Worm (Caenorhabditis elegans) whole organism, L4 larva: Measurements from ENCODE around the gene C14A4.6.
A peak's percentile ranks its signal among the peaks of the same experiment; 100 is the strongest.

Experiments
- F10B5.3 ChIP-seq: sonication (generic microtip); optimal IDR thresholded peaks from 2 replicates; lab custom pipeline; 2016; ENCODE audit warnings: mild to moderate bottlenecking, missing genetic modification characterization, missing compliant biosample characterization
- F49E8.2 ChIP-seq: sonication (generic microtip); optimal IDR thresholded peaks from 2 replicates; lab custom pipeline; 2016; ENCODE audit warnings: missing compliant biosample characterization, mild to moderate bottlenecking, missing genetic modification characterization, borderline replicate concordance
- R02D3.7 ChIP-seq: fragments of 150-350 bp; sonication (generic microtip); optimal IDR thresholded peaks from 3 replicates; lab custom pipeline; 2014; ENCODE audit warnings: missing biosample characterization, missing genetic modification characterization
- Y105C5A.15 ChIP-seq: fragments of 200-800 bp; sonication (Bioruptor generic); IDR thresholded peaks from 2 replicates; pipeline ENCODE4 v1.3.6; 2022; ENCODE audit warnings: missing genetic modification characterization, missing compliant biosample characterization
- Y48G9A.11 ChIP-seq: fragments of 200-800 bp; sonication (Bioruptor generic); IDR thresholded peaks from 2 replicates; pipeline ENCODE4 v1.3.6; 2022; ENCODE audit warnings: missing genetic modification reagents, missing genetic modification characterization, missing compliant biosample characterization
- Y5F2A.4 ChIP-seq: fragments of 200-800 bp; sonication (Bioruptor generic); optimal IDR thresholded peaks from 2 replicates; lab custom pipeline; 2018; ENCODE audit warnings: mild to moderate bottlenecking, missing genetic modification characterization, missing compliant biosample characterization
- aha-1 ChIP-seq: fragments of 150-350 bp; peaks from one replicate; lab custom pipeline; 2014; ENCODE audit warnings: missing biosample characterization, missing genetic modification characterization
- aly-2 ChIP-seq: sonication (generic microtip); optimal IDR thresholded peaks from 2 replicates; lab custom pipeline; 2018; ENCODE audit warnings: missing biosample characterization, missing genetic modification characterization
- ceh-32 ChIP-seq: sonication (generic microtip); optimal IDR thresholded peaks from 2 replicates; lab custom pipeline; 2016; ENCODE audit warnings: mild to moderate bottlenecking, missing genetic modification characterization, missing compliant biosample characterization; ENCODE audit not compliant: poor library complexity
- ceh-44 ChIP-seq: fragments of 200-800 bp; sonication (Bioruptor generic); IDR thresholded peaks from 2 replicates; pipeline ENCODE4 v1.3.6; 2022; ENCODE audit warnings: missing genetic modification reagents, missing genetic modification characterization, missing compliant biosample characterization
- ceh-82 ChIP-seq: sonication (generic microtip); optimal IDR thresholded peaks from 2 replicates; lab custom pipeline; 2017; ENCODE audit warnings: missing biosample characterization, missing genetic modification characterization
- cey-2 ChIP-seq: sonication (generic microtip); optimal IDR thresholded peaks from 3 replicates; lab custom pipeline; 2017; ENCODE audit warnings: missing genetic modification characterization, mild to moderate bottlenecking, missing compliant biosample characterization, antibody characterized with exemption, borderline replicate concordance; ENCODE audit not compliant: insufficient read depth
- daf-19 ChIP-seq: fragments of 200-800 bp; sonication (Bioruptor generic); conservative IDR thresholded peaks from 2 replicates; pipeline ENCODE4 v1.3.6; 2022; ENCODE audit warnings: missing genetic modification characterization, missing compliant biosample characterization
- dmd-8 ChIP-seq: fragments of 200-800 bp; sonication (Bioruptor generic); IDR thresholded peaks from 2 replicates; pipeline ENCODE4 v1.3.6; 2022; ENCODE audit warnings: missing genetic modification characterization, missing compliant biosample characterization
- dve-1 ChIP-seq: sonication (generic microtip); optimal IDR thresholded peaks from 2 replicates; lab custom pipeline; 2017; ENCODE audit warnings: antibody characterized with exemption, mild to moderate bottlenecking, missing genetic modification characterization, missing compliant biosample characterization; ENCODE audit not compliant: insufficient read depth
- egl-27 ChIP-seq: sonication (generic microtip); optimal IDR thresholded peaks from 3 replicates; lab custom pipeline; 2017; ENCODE audit warnings: missing biosample characterization, missing genetic modification reagents, missing genetic modification characterization
- hlh-30 ChIP-seq: sonication (generic microtip); optimal IDR thresholded peaks from 2 replicates; lab custom pipeline; 2017; ENCODE audit warnings: antibody characterized with exemption, mild to moderate bottlenecking, missing genetic modification characterization, missing compliant biosample characterization; ENCODE audit not compliant: insufficient read depth
- lin-1 ChIP-seq: fragments of 200-800 bp; sonication (Bioruptor generic); IDR thresholded peaks from 2 replicates; pipeline ENCODE4 v1.3.6; 2022; ENCODE audit warnings: missing genetic modification reagents, missing genetic modification characterization, missing compliant biosample characterization
- lin-13 ChIP-seq: fragments of 150-350 bp; optimal IDR thresholded peaks from 2 replicates; lab custom pipeline; 2014; ENCODE audit warnings: missing biosample characterization, missing genetic modification reagents, missing genetic modification characterization
- madf-5 ChIP-seq, 2 experiments: fragments of 200-800 bp; sonication (Bioruptor generic); IDR thresholded peaks; 2 replicates each; pipeline ENCODE4 v1.3.6; 2022; ENCODE audit warnings: missing compliant biosample characterization in 2 of 2, missing genetic modification characterization in 2 of 2
- madf-9 ChIP-seq: fragments of 200-800 bp; sonication (Bioruptor generic); conservative IDR thresholded peaks from 2 replicates; pipeline ENCODE4 v1.3.6; 2022; ENCODE audit warnings: missing genetic modification reagents, missing genetic modification characterization, missing compliant biosample characterization
- mep-1 ChIP-seq: fragments of 150-350 bp; sonication (generic microtip); optimal IDR thresholded peaks from 3 replicates; lab custom pipeline; 2014; ENCODE audit warnings: missing biosample characterization, missing genetic modification characterization
- mxl-2 ChIP-seq: fragments of 200-800 bp; sonication (Bioruptor generic); conservative IDR thresholded peaks from 2 replicates; pipeline ENCODE4 v1.3.6; 2022; ENCODE audit warnings: missing genetic modification reagents, missing genetic modification characterization, missing compliant biosample characterization
- mxl-3 ChIP-seq: fragments of 200-800 bp; sonication (Bioruptor generic); optimal IDR thresholded peaks from 2 replicates; lab custom pipeline; 2018; ENCODE audit warnings: mild to moderate bottlenecking, missing genetic modification characterization, missing compliant biosample characterization
- nhr-102 ChIP-seq: sonication (generic microtip); optimal IDR thresholded peaks from 2 replicates; lab custom pipeline; 2016; ENCODE audit warnings: mild to moderate bottlenecking, missing genetic modification characterization, moderate library complexity, missing compliant biosample characterization
- nhr-111 ChIP-seq: fragments of 200-800 bp; sonication (Bioruptor generic); optimal IDR thresholded peaks from 2 replicates; lab custom pipeline; 2018; ENCODE audit warnings: mild to moderate bottlenecking, missing genetic modification characterization, missing compliant biosample characterization
- nhr-25 ChIP-seq: sonication (generic microtip); optimal IDR thresholded peaks from 2 replicates; lab custom pipeline; 2017; ENCODE audit warnings: missing genetic modification characterization, mild to moderate bottlenecking, missing compliant biosample characterization, antibody characterized with exemption, moderate library complexity, borderline replicate concordance; ENCODE audit not compliant: insufficient read depth
- nhr-42 ChIP-seq: fragments of 200-800 bp; sonication (Bioruptor generic); IDR thresholded peaks from 2 replicates; pipeline ENCODE4 v1.3.6; 2022; ENCODE audit warnings: missing genetic modification characterization, missing compliant biosample characterization
- nhr-6 ChIP-seq: fragments of 150-350 bp; optimal IDR thresholded peaks from 2 replicates; lab custom pipeline; 2014; ENCODE audit warnings: missing biosample characterization, missing genetic modification characterization
- nhr-76 ChIP-seq: fragments of 150-350 bp; optimal IDR thresholded peaks from 2 replicates; lab custom pipeline; 2014; ENCODE audit warnings: missing biosample characterization, missing genetic modification characterization
- nhr-77 ChIP-seq: fragments of 150-350 bp; optimal IDR thresholded peaks from 2 replicates; lab custom pipeline; 2014; ENCODE audit warnings: missing biosample characterization, missing genetic modification characterization
- pha-4 ChIP-seq, 2 experiments: fragments of 150-350 bp in 1 of 2; fragments of 200-800 bp in 1 of 2; sonication (Bioruptor generic) in 1 of 2; IDR thresholded peaks in 1 of 2; optimal IDR thresholded peaks in 1 of 2; 2 replicates each; pipeline versions ENCODE4 v1.3.6 to Lab custom; 2014 to 2022; ENCODE audit warnings: missing genetic modification characterization in 2 of 2, missing genetic modification reagents in 2 of 2, missing biosample characterization in 1 of 2, missing compliant biosample characterization in 1 of 2
- sdz-12 ChIP-seq: fragments of 200-800 bp; sonication (Bioruptor generic); optimal IDR thresholded peaks from 2 replicates; lab custom pipeline; 2018; ENCODE audit warnings: mild to moderate bottlenecking, missing genetic modification characterization, missing compliant biosample characterization
- snpc-4 ChIP-seq: fragments of 150-350 bp; optimal IDR thresholded peaks from 2 replicates; lab custom pipeline; 2014; ENCODE audit warnings: missing biosample characterization, missing genetic modification characterization
- spr-1 ChIP-seq: sonication (generic microtip); optimal IDR thresholded peaks from 2 replicates; lab custom pipeline; 2016; ENCODE audit warnings: mild to moderate bottlenecking, missing genetic modification characterization, missing compliant biosample characterization
- tra-1 ChIP-seq: fragments of 200-800 bp; sonication (Bioruptor generic); IDR thresholded peaks from 2 replicates; pipeline ENCODE4 v1.3.6; 2022; ENCODE audit warnings: missing genetic modification reagents, missing genetic modification characterization, missing compliant biosample characterization
- unc-130 ChIP-seq: sonication (generic microtip); optimal IDR thresholded peaks from 2 replicates; lab custom pipeline; 2016; ENCODE audit warnings: missing genetic modification reagents, missing genetic modification characterization, missing compliant biosample characterization
- unc-39 ChIP-seq: sonication (generic microtip); optimal IDR thresholded peaks from 2 replicates; lab custom pipeline; 2017; ENCODE audit warnings: missing biosample characterization, missing genetic modification characterization
- vab-7 ChIP-seq: fragments of 200-800 bp; sonication (Bioruptor generic); IDR thresholded peaks from 2 replicates; pipeline ENCODE4 v1.3.6; 2022; ENCODE audit warnings: missing genetic modification reagents, missing genetic modification characterization, missing compliant biosample characterization
- zfp-3 ChIP-seq: fragments of 200-800 bp; sonication (Bioruptor generic); conservative IDR thresholded peaks from 2 replicates; pipeline ENCODE4 v1.3.6; 2022; ENCODE audit warnings: missing genetic modification reagents, missing genetic modification characterization, missing compliant biosample characterization
- zip-2 ChIP-seq: fragments of 150-350 bp; optimal IDR thresholded peaks from 2 replicates; lab custom pipeline; 2014; ENCODE audit warnings: missing biosample characterization, missing genetic modification characterization
- ztf-11 ChIP-seq: fragments of 150-350 bp; optimal IDR thresholded peaks from 2 replicates; lab custom pipeline; 2014; ENCODE audit warnings: missing biosample characterization, missing genetic modification characterization

C14A4.6 gene

DNA sequence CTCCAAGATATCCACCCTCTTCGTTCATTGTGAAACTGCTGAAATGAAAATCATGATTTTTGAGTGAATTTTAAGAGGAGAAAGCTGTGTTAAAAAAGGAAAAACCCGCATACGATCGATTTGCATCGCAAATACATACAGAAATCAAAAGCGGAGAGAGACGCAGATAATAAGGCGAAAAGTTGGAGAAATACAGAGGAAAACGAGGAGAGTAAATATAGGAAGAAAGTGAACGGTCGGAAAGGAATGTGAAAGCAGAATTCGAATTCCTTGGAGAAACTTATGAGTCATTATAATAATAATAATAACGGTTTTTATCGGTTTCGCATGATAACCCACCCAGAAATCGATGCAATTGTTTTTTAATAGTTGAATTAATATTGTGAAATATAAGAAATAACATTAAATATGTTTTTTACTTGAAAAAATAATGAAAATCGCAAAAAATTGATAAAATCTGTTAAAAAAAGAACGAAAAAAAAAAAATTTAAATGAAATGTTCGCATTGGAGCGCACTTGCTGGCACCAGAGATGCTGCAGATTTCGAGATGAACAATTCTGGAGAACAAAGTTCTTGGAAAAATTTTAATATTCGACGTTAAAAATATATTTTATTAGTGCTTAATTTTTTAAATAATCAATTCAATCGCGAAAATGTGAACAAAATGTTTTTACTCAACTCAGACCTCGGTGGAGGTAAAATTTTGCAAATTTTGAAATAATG is 12.8 kb upstream of the C14A4.6 start, which contains the start of gene ccm-3 (continued):
- TF ChIP-seq ztf-11 (tag; lab: Kevin White, UChicago) (no peak), unc-130 (GFP tag; lab: Kevin White, UChicago) (peak; percentile 3), hlh-30 (tag; lab: Kevin White, UChicago) (no peak), nhr-6 (no peak), Y48G9A.11 (GFP tag; lab: Robert Waterston, UW) (no peak), F10B5.3 (tag; lab: Kevin White, UChicago) (no peak), Y105C5A.15 (GFP tag; lab: Robert Waterston, UW) (no peak), lin-1 (no peak), madf-9 (GFP tag; lab: Robert Waterston, UW) (no peak), sdz-12 (GFP tag; lab: Kevin White, UChicago) (no peak), zip-2 (tag; lab: Kevin White, UChicago) (no peak), madf-5 (GFP tag; IDR thresholded peaks at IDR 0.05; lab: Robert Waterston, UW) (no peak), mxl-3 (GFP tag; lab: Kevin White, UChicago) (no peak), snpc-4 (tag; lab: Kevin White, UChicago) (no peak), spr-1 (tag; lab: Kevin White, UChicago) (no peak), lin-13 (GFP tag; lab: Kevin White, UChicago) (no peak), mep-1 (no peak), ceh-32 (tag; lab: Kevin White, UChicago) (no peak), ceh-82 (tag; lab: Kevin White, UChicago) (no peak), nhr-42 (GFP tag; lab: Robert Waterston, UW) (no peak), unc-39 (tag; lab: Kevin White, UChicago) (no peak), Y5F2A.4 (no peak), nhr-77 (no peak), ceh-44 (no peak), dmd-8 (GFP tag; lab: Robert Waterston, UW) (no peak), nhr-25 (tag; lab: Kevin White, UChicago) (no peak), cey-2 (tag; lab: Kevin White, UChicago) (no peak), R02D3.7 (tag; lab: Kevin White, UChicago) (no peak)
- TF ChIP-seq, all 104 proteins: peak for 9

DNA sequence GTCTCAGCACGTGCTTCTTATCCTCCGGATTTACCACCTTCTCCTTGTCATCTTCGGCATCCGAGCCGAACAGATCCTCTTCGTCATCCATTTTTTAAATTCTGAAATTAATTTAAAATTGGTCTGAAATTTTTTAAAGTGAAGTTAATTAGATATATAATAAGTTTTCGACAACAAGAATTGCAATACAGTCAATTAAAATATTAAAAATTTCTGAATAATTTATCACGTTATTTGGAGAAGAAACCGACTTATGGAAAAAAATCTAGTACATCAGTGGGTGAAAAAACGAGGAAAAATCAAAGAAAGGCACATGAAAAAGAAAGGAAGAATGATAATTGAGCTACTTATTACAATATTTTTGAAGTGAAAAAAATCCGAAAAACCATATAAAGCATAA is 10.9 kb upstream of the C14A4.6 start, which contains the start of gene taf-13:
Gene taf-13 (minus strand): TSS at position 101 of the 400 bp plus-strand sequence.
- no peak for TF ChIP-seq nhr-102 (tag; lab: Kevin White, UChicago)
- no peak for TF ChIP-seq zfp-3 (GFP tag; lab: Robert Waterston, UW)
- TF ChIP-seq nhr-76 (tag; lab: Kevin White, UChicago) = no peak
- no peak for TF ChIP-seq aly-2 (tag; lab: Kevin White, UChicago)
- TF ChIP-seq, all 104 proteins: peak for 0

DNA sequence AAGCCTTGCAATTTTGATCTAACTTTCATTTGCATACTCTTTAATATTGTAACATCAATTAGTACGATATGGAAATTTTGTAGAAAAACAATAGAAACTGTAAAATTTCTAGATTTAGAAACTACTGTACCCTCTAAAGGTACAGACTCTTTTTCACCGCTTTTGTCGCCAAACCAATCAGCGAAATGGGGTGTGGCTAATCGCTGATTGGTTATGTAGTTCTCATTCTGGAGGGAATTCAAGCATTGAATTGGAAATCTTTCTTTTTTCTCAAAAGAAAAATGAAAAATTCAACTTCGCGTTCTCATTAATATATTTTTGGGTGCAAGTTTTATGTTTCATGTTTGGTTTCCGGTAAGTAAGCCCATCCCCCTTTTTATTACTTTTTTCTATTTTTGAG is 9.0 kb upstream of the C14A4.6 start:
- TF ChIP-seq lin-13 (GFP tag; lab: Kevin White, UChicago) = no peak

DNA sequence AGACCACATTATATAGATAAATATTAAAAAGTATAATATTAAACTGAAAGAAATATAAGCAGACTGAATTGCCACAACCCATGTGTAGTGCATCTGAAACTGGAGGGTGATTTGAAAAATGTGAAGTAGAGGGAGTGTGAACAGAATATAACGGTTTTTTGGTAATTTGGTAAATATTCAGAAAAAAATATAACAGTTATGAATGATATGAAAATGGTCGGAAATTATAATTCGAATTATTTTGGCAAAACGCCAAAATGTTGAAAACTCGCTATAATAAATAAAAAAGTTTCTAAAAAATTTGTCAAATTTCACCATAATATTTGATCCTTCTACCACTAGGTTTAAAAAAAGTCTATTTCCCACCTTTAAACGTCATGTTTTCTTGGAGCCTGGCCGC is 7.6 kb upstream of the C14A4.6 start, which contains the start of gene srv-2:
Gene srv-2 (minus strand): TSS at position 101 of the 400 bp plus-strand sequence.
- TF ChIP-seq tra-1 (GFP tag; lab: Robert Waterston, UW) (no peak), dve-1 (tag; lab: Kevin White, UChicago) (no peak), F49E8.2 (tag; lab: Kevin White, UChicago) (no peak), pha-4 (GFP tag; IDR thresholded peaks at IDR 0.05; lab: Robert Waterston, UW) (no peak), pha-4 (tag; optimal IDR thresholded peaks at IDR 0.05; lab: Kevin White, UChicago) (no peak), dmd-8 (GFP tag; lab: Robert Waterston, UW) (no peak), vab-7 (GFP tag; lab: Robert Waterston, UW) (no peak), daf-19 (GFP tag; lab: Robert Waterston, UW) (no peak), egl-27 (tag; lab: Kevin White, UChicago) (no peak), mep-1 (no peak), aha-1 (tag; lab: Kevin White, UChicago) (no peak), nhr-111 (GFP tag; lab: Kevin White, UChicago) (no peak), unc-39 (tag; lab: Kevin White, UChicago) (no peak), zip-2 (tag; lab: Kevin White, UChicago) (no peak), mxl-2 (no peak)
